Fruit fly (Drosophila melanogaster): ENCODE results near the gene CG17139.

CG17139 gene

dm6 chr2L:10845564-10845963, at the start of gene CG17139, which contains the start of gene CG17140:
Gene CG17139, minus strand, starts transcription at chr2L:10845664.
Gene CG17140, minus strand, starts transcription at chr2L:10845664.
- TF ChIP-seq CG8478 (optimal IDR thresholded peaks at IDR 0.05) (no peak), CTCF (optimal IDR thresholded peaks at IDR 0.05) (no peak)

- no peak for TF ChIP-seq CTCF (optimal IDR thresholded peaks at IDR 0.05)
- no peak for TF ChIP-seq CG8478 (optimal IDR thresholded peaks at IDR 0.05)
These were observed 43.4 kb upstream of the CG17139 start, which contains the start of gene CG14071 for dm6 chr2L:10888827-10889226. Gene CG14071, minus strand, starts transcription at chr2L:10888927.

dm6 chr2L:10869867-10870266, 24.4 kb upstream of the CG17139 start, which contains the start of gene CG12517:
Gene CG12517, plus strand, starts transcription at chr2L:10870167.
- TF ChIP-seq CTCF (optimal IDR thresholded peaks at IDR 0.05) (no peak), CG8478 (optimal IDR thresholded peaks at IDR 0.05) (no peak)

dm6 chr2L:10858064-10859047, 12.9 kb upstream of the CG17139 start, which contains the start of the genes aurB and Stam:
Gene aurB, minus strand, starts transcription at chr2L:10858094.
Gene Stam, plus strand, starts transcription at chr2L:10858536.
- TF ChIP-seq CG8478 (optimal IDR thresholded peaks at IDR 0.05) (no peak), CTCF (optimal IDR thresholded peaks at IDR 0.05) (no peak)

- TF ChIP-seq CG8478 (optimal IDR thresholded peaks at IDR 0.05), result no peak
- no peak for TF ChIP-seq CTCF (optimal IDR thresholded peaks at IDR 0.05)
These were observed 11.0 kb upstream of the CG17139 start, which contains the start of gene Dnz1 for dm6 chr2L:10856328-10856942. Gene Dnz1, minus strand, starts transcription at chr2L:10856644.

dm6 chr2L:10851336-10851862, 5.9 kb upstream of the CG17139 start:
- TF ChIP-seq CG8478 (optimal IDR thresholded peaks at IDR 0.05), result no peak
- no peak for TF ChIP-seq CTCF (optimal IDR thresholded peaks at IDR 0.05)

dm6 chr2L:10850320-10850990, 5.0 kb upstream of the CG17139 start, which contains the start of gene porin:
Gene porin, minus strand, starts transcription at chr2L:10850848.
- TF ChIP-seq CG8478 (optimal IDR thresholded peaks at IDR 0.05) (no peak), CTCF (optimal IDR thresholded peaks at IDR 0.05) (peak in 1 of 2 experiments; percentile 43)

- TF ChIP-seq CG8478 (optimal IDR thresholded peaks at IDR 0.05) (no peak), CTCF (optimal IDR thresholded peaks at IDR 0.05) (no peak)
These were observed 4.2 kb upstream of the CG17139 start, which contains the start of gene SmydA-3 for dm6 chr2L:10849511-10850191. Gene SmydA-3, plus strand, starts transcription at chr2L:10850141.

- TF ChIP-seq CTCF (optimal IDR thresholded peaks at IDR 0.05) (no peak), CG8478 (optimal IDR thresholded peaks at IDR 0.05) (no peak)
These were observed 1.5 kb upstream of the CG17139 start, which contains the start of gene Porin2 for dm6 chr2L:10846944-10847343. Gene Porin2, minus strand, starts transcription at chr2L:10847044.

- TF ChIP-seq CTCF (optimal IDR thresholded peaks at IDR 0.05), result peak; percentile 12 to 19
- no peak for TF ChIP-seq CG8478 (optimal IDR thresholded peaks at IDR 0.05)
These were observed 3.1 kb downstream of the CG17139 start, which contains the start of gene CG6700 for dm6 chr2L:10842326-10842725. Gene CG6700, minus strand, starts transcription at chr2L:10842597.

- no peak for TF ChIP-seq CG8478 (optimal IDR thresholded peaks at IDR 0.05)
- TF ChIP-seq CTCF (optimal IDR thresholded peaks at IDR 0.05), result no peak
These were observed 3.8 kb downstream of the CG17139 start for dm6 chr2L:10841619-10842018.

- TF ChIP-seq CTCF (optimal IDR thresholded peaks at IDR 0.05), result no peak
- no peak for TF ChIP-seq CG8478 (optimal IDR thresholded peaks at IDR 0.05)
These were observed 8.0 kb downstream of the CG17139 start, which contains the start of gene Nos for dm6 chr2L:10837491-10837890. Gene Nos, minus strand, starts transcription at chr2L:10837511.

- no peak for TF ChIP-seq CG8478 (optimal IDR thresholded peaks at IDR 0.05)
- TF ChIP-seq CTCF (optimal IDR thresholded peaks at IDR 0.05), result no peak
These were observed 13.9 kb downstream of the CG17139 start for dm6 chr2L:10831590-10831989.

dm6 chr2L:10822620-10823019, 22.8 kb downstream of the CG17139 start:
- TF ChIP-seq CTCF (optimal IDR thresholded peaks at IDR 0.05), result no peak
- TF ChIP-seq CG8478 (optimal IDR thresholded peaks at IDR 0.05), result no peak

Data from S2 (cell line).